Fruit fly (Drosophila melanogaster): Measurements from ENCODE around the gene Sgs7.

Sgs7 gene

dm6 chr3L:11548009-11548408 lies 38.3 kb downstream of the Sgs7 start (continued):
- no peak for TF ChIP-seq BEAF-32 (GFP tag; optimal IDR thresholded peaks at IDR 0.05)
- TF ChIP-seq CG4360 (GFP tag; IDR thresholded peaks at IDR 0.05), result no peak
- no peak for TF ChIP-seq CG15479 (GFP tag; optimal IDR thresholded peaks at IDR 0.05)
- peak; percentile 18; the same call in 1 of the 2 replicates for TF ChIP-seq Awh (GFP tag; IDR thresholded peaks at IDR 0.05)
- peak; percentile 25; the same call in 1 of the 2 replicates for TF ChIP-seq ara (GFP tag; IDR thresholded peaks at IDR 0.05)
- TF ChIP-seq chif (GFP tag; optimal IDR thresholded peaks at IDR 0.05), result no peak
- TF ChIP-seq CG13287 (GFP tag; IDR thresholded peaks at IDR 0.05; ENCODE audit: partially characterized antibody), result no peak
- TF ChIP-seq Med (GFP tag), result peak; percentile 16
- no peak for TF ChIP-seq p53 (GFP tag; optimal IDR thresholded peaks at IDR 0.05)

- peak; percentile 74 for TF ChIP-seq Hr39 (optimal IDR thresholded peaks at IDR 0.05)
- 0 out of 2 replicates have a peak, but pooled peaks have one; percentile 28 for TF ChIP-seq Drgx (GFP tag; IDR thresholded peaks at IDR 0.05)
- TF ChIP-seq CG13624 (GFP tag; optimal IDR thresholded peaks at IDR 0.05), result no peak
- TF ChIP-seq ci (GFP tag; IDR thresholded peaks at IDR 0.05), result 0 out of 3 replicates have a peak, but pooled peaks have one; percentile 24
These were observed 39.8 kb downstream of the Sgs7 start for dm6 chr3L:11549432-11549831.

- TF ChIP-seq Eip74EF (GFP tag; optimal IDR thresholded peaks at IDR 0.05) (peak in 1 of 2 experiments; percentile 69), hkb (optimal IDR thresholded peaks at IDR 0.05) (no peak), hkb (GFP tag; IDR thresholded peaks at IDR 0.05) (no peak), CG13296 (GFP tag; optimal IDR thresholded peaks at IDR 0.05) (peak; percentile 8), sob (GFP tag; IDR thresholded peaks at IDR 0.05) (0 out of 2 replicates have a peak, but pooled peaks have one; percentile 24), CG15514 (GFP tag; optimal IDR thresholded peaks at IDR 0.05) (peak; percentile 41), ftz-f1 (GFP tag; optimal IDR thresholded peaks at IDR 0.05) (peak; percentile 75), Dbx (GFP tag; IDR thresholded peaks at IDR 0.05) (0 out of 3 replicates have a peak, but pooled peaks have one; percentile 40), caup (GFP tag; optimal IDR thresholded peaks at IDR 0.05; ENCODE audit: severe bottlenecking) (peak; percentile 34), NFAT (GFP tag; IDR thresholded peaks at IDR 0.05) (0 out of 2 replicates have a peak, but pooled peaks have one; percentile 6), chn (GFP tag; optimal IDR thresholded peaks at IDR 0.05) (no peak), CG14441 (GFP tag; IDR thresholded peaks at IDR 0.05) (0 out of 2 replicates have a peak, but pooled peaks have one; percentile 16), CG6765 (GFP tag; optimal IDR thresholded peaks at IDR 0.05) (peak; percentile 22), dpn (GFP tag; optimal IDR thresholded peaks at IDR 0.05) (peak in 1 of 2 experiments; percentile 19), abd-A (tag; optimal IDR thresholded peaks at IDR 0.05) (peak; percentile 85), rib (GFP tag; IDR thresholded peaks at IDR 0.05) (peak; percentile 37; the same call in 1 of the 2 replicates), Blimp-1 (GFP tag; optimal IDR thresholded peaks at IDR 0.05) (peak; percentile 90), Med (GFP tag) (peak; percentile 89), CG11696 (GFP tag; IDR thresholded peaks at IDR 0.05) (peak; percentile 82), pnt (GFP tag; optimal IDR thresholded peaks at IDR 0.05) (no peak), CG3847 (GFP tag; IDR thresholded peaks at IDR 0.05) (peak; percentile 17; the same call in 1 of the 2 replicates), sens (GFP tag) (peak; percentile 39), CG13287 (GFP tag; IDR thresholded peaks at IDR 0.05; ENCODE audit: partially characterized antibody) (peak; percentile 6; the same call in 1 of the 2 replicates), CG10431 (GFP tag; optimal IDR thresholded peaks at IDR 0.05) (peak; percentile 7), sug (tag; optimal IDR thresholded peaks at IDR 0.05) (peak; percentile 26), CG32772 (GFP tag; IDR thresholded peaks at IDR 0.05) (0 out of 2 replicates have a peak, but pooled peaks have one; percentile 10), Meics (GFP tag; optimal IDR thresholded peaks at IDR 0.05) (peak; percentile 23), aop (GFP tag; IDR thresholded peaks at IDR 0.05) (no peak), chinmo (GFP tag; IDR thresholded peaks at IDR 0.05; ENCODE audit: partially characterized antibody) (peak; percentile 93), kni (GFP tag; optimal IDR thresholded peaks at IDR 0.05) (peak; percentile 67), jumu (GFP tag; optimal IDR thresholded peaks at IDR 0.05) (no peak), Rfx (GFP tag; IDR thresholded peaks at IDR 0.05) (peak; percentile 59), Hr78 (GFP tag; optimal IDR thresholded peaks at IDR 0.05) (peak in 1 of 2 experiments; percentile 49), CG11695 (GFP tag; IDR thresholded peaks at IDR 0.05) (peak; percentile 45; the same call in 1 of the 3 replicates)
These were observed 40.8 kb downstream of the Sgs7 start for dm6 chr3L:11550359-11551056.
